Fruit fly (Drosophila melanogaster) whole organism, embryonic: ENCODE measurements around the gene alphaTub67C.

Source experiments
- Ada2b ChIP-seq: fragments of 200-800 bp; sonication (Bioruptor generic); IDR thresholded peaks from 2 replicates; pipeline ENCODE4 v1.3.6; 2022; ENCODE audit warnings: missing biosample characterization, missing genetic modification characterization
- Atf-2 ChIP-seq: fragments of 200-800 bp; sonication (Bioruptor generic); optimal IDR thresholded peaks from 2 replicates; lab custom pipeline; 2016; ENCODE audit warnings: missing biosample characterization, missing genetic modification characterization
- B-H2 ChIP-seq: fragments of 200-800 bp; sonication (Bioruptor generic); optimal IDR thresholded peaks from 2 replicates; lab custom pipeline; 2018; ENCODE audit warnings: missing biosample characterization, mild to moderate bottlenecking, missing genetic modification characterization
- Blimp-1 ChIP-seq: fragments of 200-800 bp; sonication (Bioruptor generic); optimal IDR thresholded peaks from 3 replicates; lab custom pipeline; 2018; ENCODE audit warnings: missing biosample characterization, missing genetic modification characterization, mild to moderate bottlenecking, moderate library complexity, missing genetic modification reagents
- CG10366 ChIP-seq: fragments of 200-800 bp; sonication (Bioruptor generic); IDR thresholded peaks from 2 replicates; pipeline ENCODE4 v1.3.6; 2022; ENCODE audit warnings: missing biosample characterization, missing genetic modification characterization
- CG10462 ChIP-seq: fragments of 200-800 bp; sonication (Bioruptor generic); optimal IDR thresholded peaks from 2 replicates; lab custom pipeline; 2016; ENCODE audit warnings: missing biosample characterization, missing genetic modification characterization
- CG14050 ChIP-seq: fragments of 200-800 bp; sonication (Bioruptor generic); IDR thresholded peaks from 3 replicates; pipeline ENCODE4 v1.3.6; 2022; ENCODE audit warnings: missing biosample characterization, missing genetic modification characterization
- CG17186 ChIP-seq: fragments of 200-800 bp; sonication (Bioruptor generic); optimal IDR thresholded peaks from 3 replicates; lab custom pipeline; 2017; ENCODE audit warnings: missing biosample characterization, missing genetic modification reagents, missing genetic modification characterization
- CG17385 ChIP-seq: fragments of 200-800 bp; sonication (Bioruptor generic); optimal IDR thresholded peaks from 3 replicates; lab custom pipeline; 2018; ENCODE audit warnings: missing biosample characterization, mild to moderate bottlenecking, missing genetic modification characterization
- CG17829 ChIP-seq: fragments of 200-800 bp; optimal IDR thresholded peaks from 2 replicates; lab custom pipeline; 2019; ENCODE audit warnings: missing biosample characterization, mild to moderate bottlenecking, missing genetic modification characterization, moderate library complexity
- CG17912 ChIP-seq: fragments of 200-800 bp; sonication (Bioruptor generic); optimal IDR thresholded peaks from 2 replicates; lab custom pipeline; 2018; ENCODE audit warnings: missing biosample characterization, mild to moderate bottlenecking, missing genetic modification characterization
- CG18476 ChIP-seq: fragments of 200-800 bp; sonication (Bioruptor generic); optimal IDR thresholded peaks from 2 replicates; lab custom pipeline; 2016; ENCODE audit warnings: missing biosample characterization, mild to moderate bottlenecking, missing genetic modification characterization
- CG3163 ChIP-seq: fragments of 200-800 bp; sonication (Bioruptor generic); optimal IDR thresholded peaks from 3 replicates; lab custom pipeline; 2016; ENCODE audit warnings: missing biosample characterization, missing genetic modification characterization
- CG32767 ChIP-seq: fragments of 200-800 bp; sonication (Bioruptor generic); IDR thresholded peaks from 2 replicates; pipeline ENCODE4 v1.3.6; 2022; ENCODE audit warnings: missing biosample characterization, missing genetic modification characterization
- CG42726 ChIP-seq: fragments of 200-800 bp; sonication (Bioruptor generic); IDR thresholded peaks from 2 replicates; pipeline ENCODE4 v1.3.6; 2022; ENCODE audit warnings: missing biosample characterization, missing genetic modification characterization; ENCODE audit not compliant: partially characterized antibody
- CG6683 ChIP-seq: fragments of 200-800 bp; sonication (Bioruptor generic); optimal IDR thresholded peaks from 2 replicates; lab custom pipeline; 2017; ENCODE audit warnings: missing biosample characterization, mild to moderate bottlenecking, missing genetic modification characterization, missing genetic modification reagents
- CG7928 ChIP-seq: fragments of 200-800 bp; sonication (Bioruptor generic); optimal IDR thresholded peaks from 2 replicates; lab custom pipeline; 2017; ENCODE audit warnings: missing biosample characterization, mild to moderate bottlenecking, missing genetic modification characterization
- CG9797 ChIP-seq: fragments of 200-800 bp; sonication (Bioruptor generic); optimal IDR thresholded peaks from 3 replicates; lab custom pipeline; 2018; ENCODE audit warnings: missing biosample characterization, mild to moderate bottlenecking, missing genetic modification characterization
- CTCF ChIP-seq: fragments of 200-800 bp; sonication (Bioruptor generic); optimal IDR thresholded peaks from 2 replicates; lab custom pipeline; 2017; ENCODE audit warnings: missing biosample characterization, mild to moderate bottlenecking, missing genetic modification characterization, moderate library complexity
- Dp ChIP-seq: fragments of 200-800 bp; sonication (Bioruptor generic); optimal IDR thresholded peaks from 2 replicates; lab custom pipeline; 2018; ENCODE audit warnings: missing biosample characterization, mild to moderate bottlenecking, missing genetic modification characterization, moderate library complexity
- Drgx ChIP-seq: fragments of 200-800 bp; sonication (Bioruptor generic); IDR thresholded peaks from 2 replicates; pipeline ENCODE4 v1.3.6; 2022; ENCODE audit warnings: missing biosample characterization, missing genetic modification characterization
- E2f2 ChIP-seq: fragments of 200-800 bp; sonication (Bioruptor generic); IDR thresholded peaks from 2 replicates; pipeline ENCODE4 v1.3.6; 2022; ENCODE audit warnings: missing biosample characterization, missing genetic modification characterization
- Gsc ChIP-seq: fragments of 200-800 bp; sonication (Bioruptor generic); IDR thresholded peaks from 2 replicates; pipeline ENCODE4 v1.3.6; 2022; ENCODE audit warnings: missing biosample characterization, missing genetic modification characterization
- H15 ChIP-seq: fragments of 200-800 bp; sonication (Bioruptor generic); IDR thresholded peaks from 3 replicates; pipeline ENCODE4 v1.3.6; 2022; ENCODE audit warnings: missing biosample characterization, missing genetic modification characterization
- MTF-1 ChIP-seq: fragments of 200-800 bp; sonication (Bioruptor generic); optimal IDR thresholded peaks from 2 replicates; lab custom pipeline; 2018; ENCODE audit warnings: missing biosample characterization, mild to moderate bottlenecking, missing genetic modification characterization, borderline replicate concordance
- NK7.1 ChIP-seq: fragments of 200-800 bp; sonication (Bioruptor generic); optimal IDR thresholded peaks from 3 replicates; lab custom pipeline; 2016; ENCODE audit warnings: missing biosample characterization, missing genetic modification characterization
- PHDP ChIP-seq: fragments of 200-800 bp; sonication (Bioruptor generic); optimal IDR thresholded peaks from 3 replicates; lab custom pipeline; 2018; ENCODE audit warnings: missing biosample characterization, mild to moderate bottlenecking, missing genetic modification characterization, moderate library complexity
- Scr ChIP-seq: fragments of 200-800 bp; sonication (Bioruptor generic); IDR thresholded peaks from 2 replicates; pipeline ENCODE4 v1.3.6; 2022; ENCODE audit warnings: missing biosample characterization, missing genetic modification characterization; ENCODE audit not compliant: partially characterized antibody
- Side ChIP-seq: fragments of 200-800 bp; sonication (Bioruptor generic); optimal IDR thresholded peaks from 2 replicates; lab custom pipeline; 2016; ENCODE audit warnings: missing biosample characterization, missing genetic modification characterization
- Stat92E ChIP-seq, 3 experiments: fragments of >200 bp in 2 of 3; fragments of 200-800 bp in 1 of 3; sonication (Bioruptor generic) in 1 of 3; optimal IDR thresholded peaks; 2 replicates each; lab custom pipeline; 2017 to 2019; ENCODE audit warnings: missing biosample characterization in 3 of 3, missing genetic modification characterization in 3 of 3, mild to moderate bottlenecking in 1 of 3, moderate library complexity in 1 of 3
- TFAM ChIP-seq: fragments of 200-800 bp; sonication (Bioruptor generic); optimal IDR thresholded peaks from 2 replicates; lab custom pipeline; 2017; ENCODE audit warnings: missing biosample characterization, missing genetic modification characterization, inconsistent platforms
- az2 ChIP-seq: fragments of 200-800 bp; sonication (Bioruptor generic); optimal IDR thresholded peaks from 3 replicates; lab custom pipeline; 2016; ENCODE audit warnings: missing biosample characterization, missing genetic modification characterization
- bab2 ChIP-seq: fragments of 200-800 bp; sonication (Bioruptor generic); optimal IDR thresholded peaks from 2 replicates; lab custom pipeline; 2016; ENCODE audit warnings: missing biosample characterization, missing genetic modification characterization
- croc ChIP-seq: fragments of 200-800 bp; sonication (Bioruptor generic); conservative IDR thresholded peaks from 3 replicates; pipeline ENCODE4 v1.3.6; 2022; ENCODE audit warnings: missing biosample characterization, missing genetic modification characterization
- dmrt99B ChIP-seq: fragments of 200-800 bp; sonication (Bioruptor generic); optimal IDR thresholded peaks from 2 replicates; lab custom pipeline; 2018; ENCODE audit warnings: missing biosample characterization, mild to moderate bottlenecking, missing genetic modification characterization, moderate library complexity
- ftz-f1 ChIP-seq: fragments of 200-800 bp; sonication (Bioruptor generic); optimal IDR thresholded peaks from 2 replicates; lab custom pipeline; 2016; ENCODE audit warnings: missing biosample characterization, missing genetic modification characterization
- gcm ChIP-seq: fragments of 200-800 bp; sonication (Bioruptor generic); optimal IDR thresholded peaks from 2 replicates; lab custom pipeline; 2019; ENCODE audit warnings: missing biosample characterization, mild to moderate bottlenecking, missing genetic modification characterization, moderate library complexity
- hbn ChIP-seq: fragments of 200-800 bp; sonication (Bioruptor generic); IDR thresholded peaks from 2 replicates; pipeline ENCODE4 v1.3.6; 2022; ENCODE audit warnings: missing biosample characterization, missing genetic modification characterization; ENCODE audit not compliant: partially characterized antibody
- her ChIP-seq: fragments of 200-800 bp; sonication (Bioruptor generic); optimal IDR thresholded peaks from 2 replicates; lab custom pipeline; 2016; ENCODE audit warnings: missing biosample characterization, missing genetic modification characterization
- klu ChIP-seq: fragments of 200-800 bp; sonication (Bioruptor generic); IDR thresholded peaks from 2 replicates; pipeline ENCODE4 v1.3.6; 2022; ENCODE audit warnings: missing biosample characterization, missing genetic modification characterization
- lab ChIP-seq: fragments of 200-800 bp; sonication (Bioruptor generic); optimal IDR thresholded peaks from 3 replicates; lab custom pipeline; 2017; ENCODE audit warnings: missing biosample characterization, missing genetic modification characterization, mild to moderate bottlenecking, moderate library complexity, missing genetic modification reagents
- lov ChIP-seq, 2 experiments: fragments of 200-800 bp in 1 of 2; fragments of >200 bp in 1 of 2; sonication (Bioruptor generic) in 1 of 2; IDR thresholded peaks in 1 of 2; optimal IDR thresholded peaks in 1 of 2; 2 replicates in 1 of 2; 3 replicates in 1 of 2; pipeline versions ENCODE4 v1.3.6 to Lab custom; 2017 to 2022; ENCODE audit warnings: missing biosample characterization in 1 of 2, missing genetic modification characterization in 1 of 2
- nau ChIP-seq: fragments of 200-800 bp; sonication (Bioruptor generic); optimal IDR thresholded peaks from 3 replicates; lab custom pipeline; 2017; ENCODE audit warnings: missing biosample characterization, mild to moderate bottlenecking, missing genetic modification characterization, missing genetic modification reagents
- odd ChIP-seq: fragments of 200-800 bp; sonication (Bioruptor generic); optimal IDR thresholded peaks from 2 replicates; lab custom pipeline; 2017; ENCODE audit warnings: missing biosample characterization, mild to moderate bottlenecking, missing genetic modification characterization
- onecut ChIP-seq: fragments of 200-800 bp; sonication (Bioruptor generic); IDR thresholded peaks from 2 replicates; pipeline ENCODE4 v1.3.6; 2022; ENCODE audit warnings: missing biosample characterization, missing genetic modification characterization
- otp ChIP-seq: fragments of 200-800 bp; sonication (Bioruptor generic); IDR thresholded peaks from 3 replicates; pipeline ENCODE4, ENCODE4 v1.3.6; 2022; ENCODE audit warnings: missing biosample characterization, missing genetic modification characterization
- row ChIP-seq: fragments of 200-800 bp; sonication (Bioruptor generic); IDR thresholded peaks from 3 replicates; pipeline ENCODE4 v1.3.6; 2022; ENCODE audit warnings: missing biosample characterization, missing genetic modification characterization
- sens-2 ChIP-seq: fragments of 200-800 bp; sonication (Bioruptor generic); IDR thresholded peaks from 2 replicates; pipeline ENCODE4 v1.3.6; 2022; ENCODE audit warnings: missing biosample characterization, missing genetic modification characterization
- trem ChIP-seq: fragments of 200-800 bp; optimal IDR thresholded peaks from 3 replicates; lab custom pipeline; 2019; ENCODE audit warnings: missing biosample characterization, mild to moderate bottlenecking, missing genetic modification characterization, moderate library complexity
- twi ChIP-seq: fragments of 200-800 bp; optimal IDR thresholded peaks from 2 replicates; lab custom pipeline; 2019; ENCODE audit warnings: missing biosample characterization, mild to moderate bottlenecking, missing genetic modification characterization, moderate library complexity
- vvl ChIP-seq: fragments of 200-800 bp; sonication (Bioruptor generic); IDR thresholded peaks from 2 replicates; pipeline ENCODE4 v1.3.6; 2022; ENCODE audit warnings: missing biosample characterization, missing genetic modification characterization
- wdn ChIP-seq: fragments of 200-800 bp; sonication (Bioruptor generic); IDR thresholded peaks from 2 replicates; pipeline ENCODE4 v1.3.6; 2022; ENCODE audit warnings: missing biosample characterization, missing genetic modification characterization

alphaTub67C gene

DNA sequence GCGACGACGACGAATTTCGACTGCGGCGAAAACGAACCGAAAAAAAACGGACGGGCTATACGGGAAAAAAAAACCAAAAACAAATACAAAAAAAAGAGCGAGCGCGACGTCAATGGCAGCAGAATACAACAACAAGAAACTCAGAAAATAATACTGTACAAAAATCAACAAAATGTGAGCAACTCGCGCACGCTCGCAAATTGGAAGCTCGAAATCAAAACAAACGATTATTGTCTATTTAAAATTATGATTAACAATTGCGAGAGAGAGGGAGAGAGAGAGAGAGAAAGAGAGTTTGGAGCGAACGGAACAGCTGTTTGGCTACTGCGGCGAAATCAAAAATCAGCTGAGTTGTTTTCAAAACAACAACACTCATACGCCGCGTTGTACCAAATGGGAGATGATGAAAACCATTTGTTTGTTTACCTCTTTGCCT is 5.5 kb upstream of the alphaTub67C start (continued):
- no peak for TF ChIP-seq lov (optimal IDR thresholded peaks at IDR 0.05; lab: Kevin White, UChicago)
- no peak for TF ChIP-seq lov (GFP tag; IDR thresholded peaks at IDR 0.05; lab: Robert Waterston, UW)
- TF ChIP-seq Ada2b (GFP tag; lab: Robert Waterston, UW), result no peak
- TF ChIP-seq trem, result no peak
- peak; percentile 10 for TF ChIP-seq PHDP (tag; lab: Kevin White, UChicago)
- TF ChIP-seq B-H2, result no peak
- TF ChIP-seq CG42726 (GFP tag; lab: Robert Waterston, UW), result no peak
- no peak for TF ChIP-seq CTCF (GFP tag; lab: Kevin White, UChicago)
- TF ChIP-seq Side (GFP tag; lab: Kevin White, UChicago), result no peak
- TF ChIP-seq onecut (GFP tag; lab: Robert Waterston, UW), result no peak
- no peak for TF ChIP-seq NK7.1 (GFP tag; lab: Kevin White, UChicago)
- TF ChIP-seq dmrt99B (tag; lab: Kevin White, UChicago), result no peak
- no peak for TF ChIP-seq Dp (GFP tag; lab: Kevin White, UChicago)
- TF ChIP-seq Atf-2 (GFP tag; lab: Kevin White, UChicago), result no peak
- TF ChIP-seq Drgx, result peak; percentile 73
- TF ChIP-seq wdn (GFP tag; lab: Robert Waterston, UW), result no peak
- TF ChIP-seq CG17829 (tag; lab: Kevin White, UChicago), result no peak
- no peak for TF ChIP-seq CG7928 (GFP tag; lab: Kevin White, UChicago)
- TF ChIP-seq az2 (GFP tag; lab: Kevin White, UChicago), result no peak
- no peak for TF ChIP-seq row (GFP tag; lab: Robert Waterston, UW)
- TF ChIP-seq H15 (GFP tag; lab: Robert Waterston, UW), result no peak
- no peak for TF ChIP-seq twi (tag; lab: Kevin White, UChicago)
- no peak for TF ChIP-seq CG18476 (GFP tag; lab: Kevin White, UChicago)
- no peak for TF ChIP-seq Gsc (GFP tag; lab: Robert Waterston, UW)
- 0 out of 2 replicates have a peak, but pooled peaks have one; percentile 20 for TF ChIP-seq Scr
- TF ChIP-seq odd (GFP tag; lab: Kevin White, UChicago), result no peak
- TF ChIP-seq sens-2 (GFP tag; lab: Robert Waterston, UW), result no peak
- peak; percentile 51 for TF ChIP-seq hbn (GFP tag; lab: Robert Waterston, UW)
- TF ChIP-seq klu (GFP tag; lab: Robert Waterston, UW), result no peak
- no peak for TF ChIP-seq CG10462 (GFP tag; lab: Kevin White, UChicago)
- TF ChIP-seq CG32767 (GFP tag; lab: Robert Waterston, UW), result no peak
- TF ChIP-seq MTF-1 (GFP tag; lab: Kevin White, UChicago), result peak; percentile 15
- no peak for TF ChIP-seq bab2
- TF ChIP-seq CG17186 (GFP tag; lab: Kevin White, UChicago), result no peak
- no peak for TF ChIP-seq otp (GFP tag; lab: Robert Waterston, UW)
- no peak for TF ChIP-seq vvl (GFP tag; lab: Robert Waterston, UW)
- no peak for TF ChIP-seq Blimp-1
- TF ChIP-seq CG6683 (GFP tag; lab: Kevin White, UChicago), result no peak
- TF ChIP-seq E2f2 (GFP tag; lab: Robert Waterston, UW), result no peak
- no peak for TF ChIP-seq CG14050
- no peak for TF ChIP-seq gcm
- TF ChIP-seq CG10366 (GFP tag; lab: Robert Waterston, UW), result no peak
- no peak for TF ChIP-seq her (GFP tag; lab: Kevin White, UChicago)
- TF ChIP-seq croc (GFP tag; lab: Robert Waterston, UW), result no peak
- TF ChIP-seq nau, result no peak
- no peak for TF ChIP-seq CG3163 (GFP tag; lab: Kevin White, UChicago)
- no peak for TF ChIP-seq TFAM (GFP tag; lab: Kevin White, UChicago)
- TF ChIP-seq lab (GFP tag; lab: Kevin White, UChicago), result peak; percentile 19
- TF ChIP-seq CG9797 (GFP tag; lab: Kevin White, UChicago), result no peak
- no peak for TF ChIP-seq CG17912 (GFP tag; lab: Kevin White, UChicago)
- peak; percentile 22 for TF ChIP-seq CG17385
- TF ChIP-seq ftz-f1 (GFP tag; lab: Kevin White, UChicago), result no peak
- TF ChIP-seq Stat92E (GFP tag; optimal IDR thresholded peaks at IDR 0.05; lab: Kevin White, UChicago), result no peak
